Worm (Caenorhabditis elegans): ENCODE data around the gene ZK899.2.

The ZK899.2 gene

DNA sequence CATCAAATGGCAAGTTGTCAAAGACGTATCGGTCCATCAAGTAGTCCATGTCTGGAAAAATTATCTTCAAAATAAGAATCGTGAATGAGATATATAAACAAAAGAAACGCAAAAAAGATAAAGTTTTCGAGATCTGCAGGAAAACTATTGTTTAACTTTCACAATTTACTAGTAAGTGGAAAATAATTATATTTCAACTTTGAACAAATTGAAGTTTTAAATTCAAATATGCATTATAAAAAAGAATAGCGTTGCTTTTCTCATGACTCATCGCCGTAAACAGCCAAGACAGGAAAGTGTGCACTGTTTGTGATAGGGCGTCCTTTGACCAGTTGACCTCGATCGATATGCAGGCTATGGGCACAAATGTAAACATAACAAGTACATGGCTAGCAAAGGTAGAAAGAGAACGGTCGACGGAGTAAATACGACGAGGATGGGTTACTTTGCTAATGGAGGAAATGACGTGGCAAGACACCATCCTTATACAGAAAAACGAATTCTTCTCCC lies at the start of gene ZK899.2:
Gene ZK899.2 (minus strand): TSS at position 51 of the 510 bp plus-strand sequence.
- TF ChIP-seq pha-4 (tag; optimal IDR thresholded peaks at IDR 0.05) (peak; percentile 77), nhr-2 (tag; optimal IDR thresholded peaks at IDR 0.05) (peak; percentile 27), mab-5 (tag; optimal IDR thresholded peaks at IDR 0.05) (no peak)

DNA sequence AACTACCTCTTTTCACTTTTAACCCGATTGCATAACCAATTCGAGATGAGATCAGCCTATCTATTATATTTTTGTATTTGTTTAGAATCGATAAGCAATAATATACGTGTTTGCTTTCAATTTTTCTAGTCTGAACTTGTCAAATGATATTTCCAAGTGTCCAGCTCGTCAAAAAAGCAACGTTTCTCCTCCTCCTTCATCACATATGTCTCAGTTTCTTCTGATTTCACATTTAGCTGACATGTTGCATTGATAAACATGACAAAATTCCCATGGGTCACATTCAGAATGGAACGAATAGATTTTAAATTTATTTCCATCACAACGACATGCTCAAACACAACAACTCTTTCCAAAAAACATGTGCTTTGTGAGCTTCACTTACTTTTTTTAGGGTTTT lies 47.6 kb upstream of the ZK899.2 start:
- TF ChIP-seq mep-1 (tag; optimal IDR thresholded peaks at IDR 0.05) = no peak
- no peak for TF ChIP-seq flh-1 (GFP tag; optimal IDR thresholded peaks at IDR 0.05)
- TF ChIP-seq ceh-39 (tag; optimal IDR thresholded peaks at IDR 0.05) = no peak
- no peak for TF ChIP-seq mab-5 (tag; optimal IDR thresholded peaks at IDR 0.05)
- TF ChIP-seq lin-32 (GFP tag; optimal IDR thresholded peaks at IDR 0.05) = no peak
- TF ChIP-seq nhr-12 (tag; optimal IDR thresholded peaks at IDR 0.05) = no peak
- no peak for TF ChIP-seq drap-1 (GFP tag; optimal IDR thresholded peaks at IDR 0.05)
- TF ChIP-seq unc-62 (GFP tag; optimal IDR thresholded peaks at IDR 0.05) = no peak
- TF ChIP-seq ham-2 (GFP tag; optimal IDR thresholded peaks at IDR 0.05) = no peak
- no peak for TF ChIP-seq ztf-11 (tag; optimal IDR thresholded peaks at IDR 0.05)
- no peak for TF ChIP-seq elt-3 (tag; optimal IDR thresholded peaks at IDR 0.05)
- no peak for TF ChIP-seq sem-2 (GFP tag; optimal IDR thresholded peaks at IDR 0.05)
- TF ChIP-seq unc-120 (tag; optimal IDR thresholded peaks at IDR 0.05; ENCODE audit: poor library complexity, severe bottlenecking) = no peak
- TF ChIP-seq sptf-1 (tag; optimal IDR thresholded peaks at IDR 0.05) = no peak
- TF ChIP-seq ces-1 (GFP tag; optimal IDR thresholded peaks at IDR 0.05) = no peak
- TF ChIP-seq elt-1 (tag; optimal IDR thresholded peaks at IDR 0.05; ENCODE audit: borderline replicate concordance, insufficient read depth) = no peak

DNA sequence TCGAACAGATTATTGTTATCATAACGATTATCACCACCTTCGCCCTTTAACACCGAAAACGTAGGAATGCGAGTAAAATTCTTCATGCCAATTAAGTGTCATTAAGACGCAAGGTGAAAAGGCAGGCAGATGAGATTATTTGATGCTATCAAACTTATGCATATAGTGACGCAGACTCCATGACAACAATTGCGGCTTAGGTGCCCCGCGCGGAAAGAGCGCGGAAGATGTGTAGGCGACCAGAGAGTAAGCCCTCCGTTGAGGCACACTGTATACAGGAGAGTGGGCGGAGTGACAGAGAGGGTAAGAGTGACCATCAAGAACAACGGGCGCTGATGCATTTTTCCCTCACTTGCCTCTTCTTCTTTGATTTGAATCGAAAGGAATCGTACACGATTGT lies 42.9 kb upstream of the ZK899.2 start:
- TF ChIP-seq ham-2 (GFP tag; optimal IDR thresholded peaks at IDR 0.05) (peak; percentile 88), sptf-1 (tag; optimal IDR thresholded peaks at IDR 0.05) (peak; percentile 23), flh-1 (GFP tag; optimal IDR thresholded peaks at IDR 0.05) (no peak), elt-1 (tag; optimal IDR thresholded peaks at IDR 0.05; ENCODE audit: borderline replicate concordance, insufficient read depth) (peak; percentile 39)

DNA sequence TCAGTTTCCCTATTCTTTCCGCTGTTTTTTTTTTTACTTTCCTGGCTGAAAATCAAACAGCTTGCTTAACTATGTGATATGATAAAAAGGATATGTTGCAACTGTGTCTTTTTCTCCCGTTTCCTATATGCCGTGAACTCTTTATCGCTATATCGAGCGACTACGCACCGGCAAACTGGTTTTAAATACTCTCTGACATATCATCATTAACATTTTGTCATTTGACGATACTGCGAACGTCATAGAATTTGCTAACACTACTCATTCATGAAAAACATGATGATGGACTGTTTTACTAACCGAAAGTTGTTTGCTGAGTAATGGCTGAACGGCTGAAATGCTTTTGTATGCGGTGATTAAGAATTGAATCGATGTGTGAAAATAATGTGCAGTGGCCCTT lies 39.6 kb upstream of the ZK899.2 start:
- TF ChIP-seq elt-1 (tag; optimal IDR thresholded peaks at IDR 0.05; ENCODE audit: borderline replicate concordance, insufficient read depth) (no peak), mep-1 (tag; optimal IDR thresholded peaks at IDR 0.05) (no peak), cnd-1 (tag; optimal IDR thresholded peaks at IDR 0.05) (no peak), unc-62 (GFP tag; optimal IDR thresholded peaks at IDR 0.05) (no peak), unc-39 (tag; optimal IDR thresholded peaks at IDR 0.05) (no peak), ham-2 (GFP tag; optimal IDR thresholded peaks at IDR 0.05) (no peak), blmp-1 (tag; optimal IDR thresholded peaks at IDR 0.05) (no peak), nhr-12 (tag; optimal IDR thresholded peaks at IDR 0.05) (no peak)

DNA sequence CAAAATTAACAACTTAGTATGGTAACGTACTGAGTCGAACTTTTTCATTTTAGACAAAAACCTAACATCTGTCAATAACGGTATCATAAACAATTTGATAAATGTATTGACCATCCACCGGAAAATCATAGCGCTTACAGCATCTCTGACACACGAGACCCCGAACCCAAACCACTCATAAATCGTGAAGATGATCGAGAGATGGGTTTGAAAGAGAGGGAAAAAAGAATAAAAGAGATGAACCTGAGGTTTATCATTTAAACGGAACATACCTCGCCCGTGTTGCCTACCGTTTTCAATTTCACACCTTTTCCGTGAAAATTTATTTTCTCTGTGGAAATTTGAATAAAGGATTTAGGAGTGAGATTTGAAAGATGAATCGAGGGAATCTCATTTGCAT lies 37.8 kb upstream of the ZK899.2 start:
- TF ChIP-seq sptf-1 (tag; optimal IDR thresholded peaks at IDR 0.05) = no peak
- TF ChIP-seq tbx-8 (GFP tag; optimal IDR thresholded peaks at IDR 0.05) = no peak
- TF ChIP-seq ceh-83 (GFP tag; optimal IDR thresholded peaks at IDR 0.05) = no peak
- no peak for TF ChIP-seq ces-1 (GFP tag; optimal IDR thresholded peaks at IDR 0.05)
- TF ChIP-seq mep-1 (tag; optimal IDR thresholded peaks at IDR 0.05) = no peak
- no peak for TF ChIP-seq flh-1 (GFP tag; optimal IDR thresholded peaks at IDR 0.05)
- TF ChIP-seq lin-13 (tag; optimal IDR thresholded peaks at IDR 0.05) = no peak
- no peak for TF ChIP-seq snpc-4 (tag; optimal IDR thresholded peaks at IDR 0.05)
- TF ChIP-seq nhr-28 (tag; optimal IDR thresholded peaks at IDR 0.05) = no peak
- no peak for TF ChIP-seq pha-4 (tag; optimal IDR thresholded peaks at IDR 0.05)
- no peak for TF ChIP-seq mab-5 (tag; optimal IDR thresholded peaks at IDR 0.05)
- no peak for TF ChIP-seq nhr-2 (tag; optimal IDR thresholded peaks at IDR 0.05)

DNA sequence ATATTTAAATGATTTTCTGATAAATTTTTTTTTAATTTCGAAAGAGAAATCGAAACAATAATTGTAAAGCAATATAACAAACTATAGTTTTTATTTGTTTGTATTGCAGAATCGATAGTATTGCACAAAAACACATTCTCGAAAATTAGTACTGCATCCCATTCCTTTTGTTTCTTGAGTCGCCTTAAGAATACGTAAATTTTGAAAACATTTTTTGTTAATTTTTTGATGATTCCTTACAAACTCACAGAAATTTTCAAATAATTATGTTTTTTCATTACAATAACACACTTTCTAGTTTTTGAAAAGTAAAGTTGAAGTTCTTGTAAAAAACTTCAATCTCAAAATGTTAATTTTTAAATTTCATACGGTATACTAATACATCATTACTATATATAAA lies 34.4 kb upstream of the ZK899.2 start:
- TF ChIP-seq M03D4.4 (tag; optimal IDR thresholded peaks at IDR 0.05) (no peak), ceh-83 (GFP tag; optimal IDR thresholded peaks at IDR 0.05) (no peak), drap-1 (GFP tag; optimal IDR thresholded peaks at IDR 0.05) (no peak), nhr-28 (tag; optimal IDR thresholded peaks at IDR 0.05) (no peak), lsy-2 (tag; optimal IDR thresholded peaks at IDR 0.05) (no peak), unc-62 (GFP tag; optimal IDR thresholded peaks at IDR 0.05) (no peak), tbx-8 (GFP tag; optimal IDR thresholded peaks at IDR 0.05) (no peak), nhr-76 (tag; optimal IDR thresholded peaks at IDR 0.05) (no peak), unc-39 (tag; optimal IDR thresholded peaks at IDR 0.05) (no peak), nhr-237 (tag; optimal IDR thresholded peaks at IDR 0.05) (no peak), zip-8 (tag; optimal IDR thresholded peaks at IDR 0.05) (no peak), sem-2 (GFP tag; optimal IDR thresholded peaks at IDR 0.05) (no peak), unc-120 (tag; optimal IDR thresholded peaks at IDR 0.05; ENCODE audit: poor library complexity, severe bottlenecking) (no peak), ham-2 (GFP tag; optimal IDR thresholded peaks at IDR 0.05) (no peak), mls-2 (tag; optimal IDR thresholded peaks at IDR 0.05) (no peak), lin-13 (tag; optimal IDR thresholded peaks at IDR 0.05) (no peak), hlh-1 (tag; optimal IDR thresholded peaks at IDR 0.05) (no peak), elt-1 (tag; optimal IDR thresholded peaks at IDR 0.05; ENCODE audit: borderline replicate concordance, insufficient read depth) (no peak)
